Fruit fly (Drosophila melanogaster) whole organism, embryonic: ENCODE data around the gene Nup98-96.

Experiments
- BtbVII ChIP-seq: fragments of 200-800 bp; sonication (Bioruptor generic); optimal IDR thresholded peaks from 3 replicates; lab custom pipeline; 2017; ENCODE audit warnings: missing biosample characterization, mild to moderate bottlenecking, missing genetic modification characterization
- CG10267 ChIP-seq: fragments of 200-800 bp; sonication (Bioruptor generic); optimal IDR thresholded peaks from 2 replicates; lab custom pipeline; 2018; ENCODE audit warnings: missing biosample characterization, mild to moderate bottlenecking, missing genetic modification characterization, moderate library complexity
- CG11695 ChIP-seq: fragments of 200-800 bp; sonication (Bioruptor generic); IDR thresholded peaks from 3 replicates; pipeline ENCODE4 v1.3.6; 2022; ENCODE audit warnings: missing biosample characterization, missing genetic modification characterization
- CG15514 ChIP-seq: fragments of 200-800 bp; sonication (Bioruptor generic); optimal IDR thresholded peaks from 3 replicates; lab custom pipeline; 2017; ENCODE audit warnings: missing biosample characterization, missing genetic modification characterization, mild to moderate bottlenecking, moderate library complexity, missing genetic modification reagents
- CG16813 ChIP-seq: fragments of 200-800 bp; sonication (Bioruptor generic); IDR thresholded peaks from 3 replicates; pipeline ENCODE4 v1.3.6; 2022; ENCODE audit warnings: missing biosample characterization, missing genetic modification characterization; ENCODE audit not compliant: partially characterized antibody
- CG1832 ChIP-seq: fragments of 200-800 bp; sonication (Bioruptor generic); optimal IDR thresholded peaks from 2 replicates; lab custom pipeline; 2017; ENCODE audit warnings: missing biosample characterization, mild to moderate bottlenecking, missing genetic modification characterization, inconsistent platforms
- CG2129 ChIP-seq: fragments of 200-800 bp; sonication (Bioruptor generic); IDR thresholded peaks from 2 replicates; pipeline ENCODE4 v1.3.6; 2022; ENCODE audit warnings: missing biosample characterization, missing genetic modification characterization; ENCODE audit not compliant: partially characterized antibody
- CG2712 ChIP-seq: fragments of 200-800 bp; optimal IDR thresholded peaks from 3 replicates; lab custom pipeline; 2019; ENCODE audit warnings: missing biosample characterization, mild to moderate bottlenecking, missing genetic modification characterization, moderate library complexity
- CG34376 ChIP-seq: fragments of 200-800 bp; sonication (Bioruptor generic); optimal IDR thresholded peaks from 2 replicates; lab custom pipeline; 2018; ENCODE audit warnings: missing biosample characterization, mild to moderate bottlenecking, missing genetic modification characterization
- CG6683 ChIP-seq: fragments of 200-800 bp; sonication (Bioruptor generic); optimal IDR thresholded peaks from 2 replicates; lab custom pipeline; 2017; ENCODE audit warnings: missing biosample characterization, mild to moderate bottlenecking, missing genetic modification characterization, missing genetic modification reagents
- CG7987 ChIP-seq: fragments of 200-800 bp; sonication (Bioruptor generic); optimal IDR thresholded peaks from 2 replicates; lab custom pipeline; 2018; ENCODE audit warnings: missing biosample characterization, mild to moderate bottlenecking, missing genetic modification characterization, moderate library complexity
- CG8765 ChIP-seq: fragments of 200-800 bp; sonication (Bioruptor generic); IDR thresholded peaks from 2 replicates; pipeline ENCODE4 v1.3.6; 2022; ENCODE audit warnings: missing biosample characterization, missing genetic modification characterization
- CG9817 ChIP-seq: fragments of 200-800 bp; sonication (Bioruptor generic); optimal IDR thresholded peaks from 2 replicates; lab custom pipeline; 2018; ENCODE audit warnings: missing biosample characterization, mild to moderate bottlenecking, missing genetic modification characterization, moderate library complexity
- CTCF ChIP-seq: fragments of 200-800 bp; sonication (Bioruptor generic); optimal IDR thresholded peaks from 2 replicates; lab custom pipeline; 2017; ENCODE audit warnings: missing biosample characterization, mild to moderate bottlenecking, missing genetic modification characterization, moderate library complexity
- Doc3 ChIP-seq: fragments of 200-800 bp; sonication (Bioruptor generic); IDR thresholded peaks from 3 replicates; pipeline ENCODE4 v1.3.6; 2022; ENCODE audit warnings: missing biosample characterization, missing genetic modification characterization; ENCODE audit not compliant: partially characterized antibody
- Drgx ChIP-seq: fragments of 200-800 bp; sonication (Bioruptor generic); IDR thresholded peaks from 2 replicates; pipeline ENCODE4 v1.3.6; 2022; ENCODE audit warnings: missing biosample characterization, missing genetic modification characterization
- HmgD ChIP-seq: fragments of 200-800 bp; sonication (Bioruptor generic); optimal IDR thresholded peaks from 3 replicates; lab custom pipeline; 2016; ENCODE audit warnings: missing biosample characterization, missing genetic modification characterization
- Hr3 ChIP-seq: fragments of 200-800 bp; sonication (Bioruptor generic); optimal IDR thresholded peaks from 3 replicates; lab custom pipeline; 2016; ENCODE audit warnings: missing biosample characterization, missing genetic modification characterization
- Med ChIP-seq: fragments of 200-800 bp; sonication (Bioruptor generic); peaks from one replicate; lab custom pipeline; 2016; ENCODE audit warnings: missing biosample characterization, missing genetic modification characterization, mild to moderate bottlenecking, inconsistent platforms, moderate library complexity
- NC2β ChIP-seq: fragments of 200-800 bp; sonication (Bioruptor generic); optimal IDR thresholded peaks from 2 replicates; lab custom pipeline; 2016; ENCODE audit warnings: missing biosample characterization, missing genetic modification characterization
- Neu2 ChIP-seq: fragments of 200-800 bp; sonication (Bioruptor generic); optimal IDR thresholded peaks from 3 replicates; lab custom pipeline; 2016; ENCODE audit warnings: missing biosample characterization, missing genetic modification characterization, borderline replicate concordance
- Nf-YC ChIP-seq: fragments of 200-800 bp; optimal IDR thresholded peaks from 3 replicates; lab custom pipeline; 2019; ENCODE audit warnings: missing biosample characterization, mild to moderate bottlenecking, missing genetic modification characterization, moderate library complexity
- Ravus ChIP-seq: fragments of 200-800 bp; sonication (Bioruptor generic); IDR thresholded peaks from 2 replicates; pipeline ENCODE4 v1.3.6; 2022; ENCODE audit warnings: missing biosample characterization, missing genetic modification characterization
- Scr ChIP-seq: fragments of 200-800 bp; sonication (Bioruptor generic); IDR thresholded peaks from 2 replicates; pipeline ENCODE4 v1.3.6; 2022; ENCODE audit warnings: missing biosample characterization, missing genetic modification characterization; ENCODE audit not compliant: partially characterized antibody
- Side ChIP-seq: fragments of 200-800 bp; sonication (Bioruptor generic); optimal IDR thresholded peaks from 2 replicates; lab custom pipeline; 2016; ENCODE audit warnings: missing biosample characterization, missing genetic modification characterization
- Sin3A ChIP-seq: fragments of >200 bp; optimal IDR thresholded peaks from 2 replicates; lab custom pipeline; 2018
- Sox102F ChIP-seq: fragments of 200-800 bp; sonication (Bioruptor generic); optimal IDR thresholded peaks from 2 replicates; lab custom pipeline; 2018; ENCODE audit warnings: missing biosample characterization, mild to moderate bottlenecking, missing genetic modification characterization, moderate library complexity
- Spps ChIP-seq: fragments of 200-800 bp; sonication (Bioruptor generic); optimal IDR thresholded peaks from 2 replicates; lab custom pipeline; 2018; ENCODE audit warnings: missing biosample characterization, mild to moderate bottlenecking, missing genetic modification characterization
- Xbp1 ChIP-seq: fragments of 200-800 bp; sonication (Bioruptor generic); optimal IDR thresholded peaks from 3 replicates; lab custom pipeline; 2016; ENCODE audit warnings: missing biosample characterization, mild to moderate bottlenecking, missing genetic modification characterization
- ara ChIP-seq: fragments of 200-800 bp; sonication (Bioruptor generic); IDR thresholded peaks from 2 replicates; pipeline ENCODE4 v1.3.6; 2022; ENCODE audit warnings: missing biosample characterization, missing genetic modification characterization
- chn ChIP-seq: fragments of 200-800 bp; sonication (Bioruptor generic); optimal IDR thresholded peaks from 2 replicates; lab custom pipeline; 2016; ENCODE audit warnings: missing biosample characterization, missing genetic modification characterization
- disco-r ChIP-seq: fragments of 200-800 bp; sonication (Bioruptor generic); optimal IDR thresholded peaks from 2 replicates; lab custom pipeline; 2016; ENCODE audit warnings: missing biosample characterization, missing genetic modification characterization
- en ChIP-seq: fragments of 200-800 bp; sonication (Bioruptor generic); optimal IDR thresholded peaks from 2 replicates; lab custom pipeline; 2016; ENCODE audit warnings: missing biosample characterization, missing genetic modification characterization
- fd3F ChIP-seq: fragments of 200-800 bp; sonication (Bioruptor generic); optimal IDR thresholded peaks from 2 replicates; lab custom pipeline; 2018; ENCODE audit warnings: missing biosample characterization, mild to moderate bottlenecking, missing genetic modification characterization, moderate library complexity
- grau ChIP-seq: fragments of 200-800 bp; optimal IDR thresholded peaks from 3 replicates; lab custom pipeline; 2019; ENCODE audit warnings: missing biosample characterization, mild to moderate bottlenecking, missing genetic modification characterization, moderate library complexity
- gro ChIP-seq: fragments of 200-800 bp; sonication (Bioruptor generic); optimal IDR thresholded peaks from 2 replicates; lab custom pipeline; 2016; ENCODE audit warnings: missing biosample characterization, missing genetic modification characterization
- ken ChIP-seq: fragments of 200-800 bp; sonication (Bioruptor generic); IDR thresholded peaks from 3 replicates; pipeline ENCODE4 v1.3.6; 2022; ENCODE audit warnings: missing biosample characterization, missing genetic modification characterization
- luna ChIP-seq: fragments of 200-800 bp; sonication (Bioruptor generic); optimal IDR thresholded peaks from 2 replicates; lab custom pipeline; 2016; ENCODE audit warnings: missing biosample characterization, missing genetic modification characterization
- nerfin-1 ChIP-seq: fragments of 200-800 bp; sonication (Bioruptor generic); optimal IDR thresholded peaks from 3 replicates; lab custom pipeline; 2019; ENCODE audit warnings: missing biosample characterization, mild to moderate bottlenecking, missing genetic modification characterization, moderate library complexity
- peb ChIP-seq: fragments of 200-800 bp; sonication (Bioruptor generic); IDR thresholded peaks from 2 replicates; pipeline ENCODE4 v1.3.6; 2022; ENCODE audit warnings: missing biosample characterization, missing genetic modification characterization
- pzg ChIP-seq: fragments of 200-800 bp; sonication (Bioruptor generic); optimal IDR thresholded peaks from 3 replicates; lab custom pipeline; 2018; ENCODE audit warnings: missing biosample characterization, mild to moderate bottlenecking, missing genetic modification characterization, moderate library complexity
- repo ChIP-seq: fragments of 200-800 bp; sonication (Bioruptor generic); optimal IDR thresholded peaks from 2 replicates; lab custom pipeline; 2016; ENCODE audit warnings: missing biosample characterization, missing genetic modification characterization
- scrt ChIP-seq: fragments of 200-800 bp; sonication (Bioruptor generic); optimal IDR thresholded peaks from 2 replicates; lab custom pipeline; 2018; ENCODE audit warnings: missing biosample characterization, mild to moderate bottlenecking, missing genetic modification characterization, moderate library complexity
- sd ChIP-seq: fragments of 200-800 bp; sonication (Bioruptor generic); optimal IDR thresholded peaks from 3 replicates; lab custom pipeline; 2018; ENCODE audit warnings: missing biosample characterization, mild to moderate bottlenecking, missing genetic modification characterization, moderate library complexity
- sens ChIP-seq: fragments of 200-800 bp; sonication (Bioruptor generic); peaks from one replicate; lab custom pipeline; 2016; ENCODE audit warnings: missing biosample characterization, missing genetic modification characterization
- sens-2 ChIP-seq: fragments of 200-800 bp; sonication (Bioruptor generic); IDR thresholded peaks from 2 replicates; pipeline ENCODE4 v1.3.6; 2022; ENCODE audit warnings: missing biosample characterization, missing genetic modification characterization
- sna ChIP-seq: fragments of 200-800 bp; sonication (Bioruptor generic); IDR thresholded peaks from 2 replicates; pipeline ENCODE4 v1.3.6; 2022; ENCODE audit warnings: missing biosample characterization, missing genetic modification characterization; ENCODE audit not compliant: partially characterized antibody
- trem ChIP-seq: fragments of 200-800 bp; optimal IDR thresholded peaks from 3 replicates; lab custom pipeline; 2019; ENCODE audit warnings: missing biosample characterization, mild to moderate bottlenecking, missing genetic modification characterization, moderate library complexity
- vnd ChIP-seq: fragments of 200-800 bp; sonication (Bioruptor generic); IDR thresholded peaks from 3 replicates; pipeline ENCODE4 v1.3.6; 2022; ENCODE audit warnings: missing biosample characterization, missing genetic modification characterization; ENCODE audit not compliant: partially characterized antibody
- zen2 ChIP-seq: fragments of 200-800 bp; sonication (Bioruptor generic); IDR thresholded peaks from 3 replicates; pipeline ENCODE4 v1.3.6; 2022; ENCODE audit warnings: missing biosample characterization, missing genetic modification characterization; ENCODE audit not compliant: partially characterized antibody
- zfh1 ChIP-seq: fragments of 200-800 bp; sonication (Bioruptor generic); IDR thresholded peaks from 3 replicates; pipeline ENCODE4 v1.3.6; 2022; ENCODE audit warnings: missing biosample characterization, missing genetic modification characterization

The Nup98-96 gene

dm6 chr3R:23752728-23753127, 28.7 kb downstream of the Nup98-96 start, which contains the start of the genes RanBP3 and Rpt5 (continued):
- TF ChIP-seq CG16813 (GFP tag; lab: Robert Waterston, UW) (peak; percentile 79), pzg (GFP tag; lab: Kevin White, UChicago) (peak; percentile 89), CG2712 (tag; lab: Kevin White, UChicago) (peak; percentile 31), grau (peak; percentile 41), BtbVII (GFP tag; lab: Kevin White, UChicago) (no peak), Hr3 (GFP tag; lab: Kevin White, UChicago) (peak; percentile 19), Neu2 (GFP tag; lab: Kevin White, UChicago) (peak; percentile 33), zfh1 (GFP tag; lab: Robert Waterston, UW) (peak; percentile 38; the same call in 1 of the 3 replicates), ken (GFP tag; lab: Robert Waterston, UW) (peak; percentile 62; the same call in 1 of the 3 replicates), nerfin-1 (peak; percentile 9), CG11695 (GFP tag; lab: Robert Waterston, UW) (0 out of 3 replicates have a peak, but pooled peaks have one; percentile 42), CG1832 (GFP tag; lab: Kevin White, UChicago) (no peak), repo (peak; percentile 18), Ravus (GFP tag; lab: Robert Waterston, UW) (no peak), Spps (tag; lab: Kevin White, UChicago) (no peak), CG15514 (peak; percentile 71), HmgD (GFP tag; lab: Kevin White, UChicago) (peak; percentile 55), gro (peak; percentile 70), trem (tag; lab: Kevin White, UChicago) (peak; percentile 34), en (GFP tag; lab: Kevin White, UChicago) (no peak), CG6683 (GFP tag; lab: Kevin White, UChicago) (peak; percentile 33), NC2β (GFP tag; lab: Kevin White, UChicago) (peak; percentile 20), ara (peak; percentile 49; the same call in 1 of the 2 replicates), scrt (GFP tag; lab: Kevin White, UChicago) (no peak), Scr (GFP tag; lab: Robert Waterston, UW) (peak; percentile 81), zen2 (GFP tag; lab: Robert Waterston, UW) (peak; percentile 76), sens-2 (GFP tag; lab: Robert Waterston, UW) (no peak), luna (GFP tag; lab: Kevin White, UChicago) (peak; percentile 69), sna (GFP tag; lab: Robert Waterston, UW) (peak; percentile 68), Drgx (peak; percentile 36; the same call in 1 of the 2 replicates), peb (0 out of 2 replicates have a peak, but pooled peaks have one; percentile 33), CG8765 (GFP tag; lab: Robert Waterston, UW) (no peak), Med (GFP tag; lab: Kevin White, UChicago) (peak; percentile 96), Xbp1 (GFP tag; lab: Kevin White, UChicago) (peak; percentile 55), Sin3A (lab: Kevin White, UChicago) (peak; percentile 69), Doc3 (GFP tag; lab: Robert Waterston, UW) (peak; percentile 66), sd (no peak), CTCF (GFP tag; lab: Kevin White, UChicago) (peak; percentile 44), Sox102F (GFP tag; lab: Kevin White, UChicago) (no peak), Nf-YC (tag; lab: Kevin White, UChicago) (no peak), disco-r (GFP tag; lab: Kevin White, UChicago) (no peak), CG9817 (tag; lab: Kevin White, UChicago) (peak; percentile 38), CG10267 (tag; lab: Kevin White, UChicago) (peak; percentile 98), Side (GFP tag; lab: Kevin White, UChicago) (peak; percentile 52), CG7987 (GFP tag; lab: Kevin White, UChicago) (peak; percentile 55), fd3F (GFP tag; lab: Kevin White, UChicago) (no peak), CG34376 (GFP tag; lab: Kevin White, UChicago) (peak; percentile 59), CG2129 (GFP tag; lab: Robert Waterston, UW) (peak; percentile 46; the same call in 1 of the 2 replicates), chn (GFP tag; lab: Kevin White, UChicago) (peak; percentile 36), sens (GFP tag; lab: Kevin White, UChicago) (peak; percentile 84), vnd (GFP tag; lab: Robert Waterston, UW) (peak; percentile 63)
